Fruit fly (Drosophila melanogaster) whole organism, embryonic: ENCODE measurements around the gene Rgl.

Experiments used
- Awh ChIP-seq: fragments of 200-800 bp; sonication (Bioruptor generic); IDR thresholded peaks from 2 replicates; pipeline ENCODE4, ENCODE4 v1.3.6; 2022; ENCODE audit warnings: missing biosample characterization, missing genetic modification characterization
- Bdp1 ChIP-seq: fragments of 200-800 bp; sonication (Bioruptor generic); optimal IDR thresholded peaks from 3 replicates; lab custom pipeline; 2016; ENCODE audit warnings: missing biosample characterization, missing genetic modification characterization
- CG11695 ChIP-seq: fragments of 200-800 bp; sonication (Bioruptor generic); IDR thresholded peaks from 3 replicates; pipeline ENCODE4 v1.3.6; 2022; ENCODE audit warnings: missing biosample characterization, missing genetic modification characterization
- CG12391 ChIP-seq: fragments of 200-800 bp; sonication (Bioruptor generic); optimal IDR thresholded peaks from 3 replicates; lab custom pipeline; 2018; ENCODE audit warnings: missing biosample characterization, mild to moderate bottlenecking, missing genetic modification characterization, moderate library complexity
- CG12942 ChIP-seq: fragments of 200-800 bp; sonication (Bioruptor generic); optimal IDR thresholded peaks from 3 replicates; lab custom pipeline; 2016; ENCODE audit warnings: missing biosample characterization, missing genetic modification characterization
- CG1603 ChIP-seq: fragments of 200-800 bp; sonication (Bioruptor generic); optimal IDR thresholded peaks from 2 replicates; lab custom pipeline; 2019; ENCODE audit warnings: missing biosample characterization, mild to moderate bottlenecking, missing genetic modification characterization, moderate library complexity
- CG16815 ChIP-seq: fragments of 200-800 bp; sonication (Bioruptor generic); optimal IDR thresholded peaks from 3 replicates; lab custom pipeline; 2017; ENCODE audit warnings: missing biosample characterization, mild to moderate bottlenecking, missing genetic modification characterization
- CG18262 ChIP-seq: fragments of 200-800 bp; optimal IDR thresholded peaks from 3 replicates; lab custom pipeline; 2019; ENCODE audit warnings: missing biosample characterization, mild to moderate bottlenecking, missing genetic modification characterization, moderate library complexity
- CG18599 ChIP-seq: fragments of 200-800 bp; sonication (Bioruptor generic); optimal IDR thresholded peaks from 3 replicates; lab custom pipeline; 2017; ENCODE audit warnings: missing biosample characterization, missing genetic modification characterization, mild to moderate bottlenecking, moderate library complexity, missing genetic modification reagents
- CG4424 ChIP-seq: fragments of 200-800 bp; sonication (Bioruptor generic); optimal IDR thresholded peaks from 3 replicates; lab custom pipeline; 2016; ENCODE audit warnings: missing biosample characterization, missing genetic modification characterization
- CG4707 ChIP-seq: fragments of 200-800 bp; sonication (Bioruptor generic); optimal IDR thresholded peaks from 2 replicates; lab custom pipeline; 2018; ENCODE audit warnings: missing biosample characterization, mild to moderate bottlenecking, missing genetic modification characterization, moderate library complexity
- CG7357 ChIP-seq: fragments of 200-800 bp; sonication (Bioruptor generic); IDR thresholded peaks from 3 replicates; pipeline ENCODE4 v1.3.6; 2022; ENCODE audit warnings: missing biosample characterization, missing genetic modification characterization
- CG7839 ChIP-seq: fragments of 200-800 bp; sonication (Bioruptor generic); optimal IDR thresholded peaks from 3 replicates; lab custom pipeline; 2018; ENCODE audit warnings: missing biosample characterization, mild to moderate bottlenecking, missing genetic modification characterization, moderate library complexity
- CoRest ChIP-seq: fragments of 200-800 bp; sonication (Bioruptor generic); optimal IDR thresholded peaks from 3 replicates; lab custom pipeline; 2018; ENCODE audit warnings: missing biosample characterization, mild to moderate bottlenecking, missing genetic modification characterization, moderate library complexity
- D19B ChIP-seq: fragments of 200-800 bp; sonication (Bioruptor generic); optimal IDR thresholded peaks from 2 replicates; lab custom pipeline; 2017; ENCODE audit warnings: missing biosample characterization, mild to moderate bottlenecking, missing genetic modification characterization
- Deaf1 ChIP-seq: fragments of 200-800 bp; optimal IDR thresholded peaks from 3 replicates; lab custom pipeline; 2019; ENCODE audit warnings: missing biosample characterization, mild to moderate bottlenecking, missing genetic modification characterization, moderate library complexity
- Dip2 ChIP-seq: fragments of 200-800 bp; sonication (Bioruptor generic); IDR thresholded peaks from 2 replicates; pipeline ENCODE4 v1.3.6; 2022; ENCODE audit warnings: missing biosample characterization, missing genetic modification characterization
- Dref ChIP-seq: fragments of 200-800 bp; sonication (Bioruptor generic); IDR thresholded peaks from 2 replicates; pipeline ENCODE4 v1.3.6; 2022; ENCODE audit warnings: missing biosample characterization, missing genetic modification characterization
- E2f1 ChIP-seq: fragments of 200-800 bp; sonication (Bioruptor generic); IDR thresholded peaks from 2 replicates; pipeline ENCODE4 v1.3.6; 2022; ENCODE audit warnings: missing biosample characterization, missing genetic modification characterization
- HmgD ChIP-seq: fragments of 200-800 bp; sonication (Bioruptor generic); optimal IDR thresholded peaks from 3 replicates; lab custom pipeline; 2016; ENCODE audit warnings: missing biosample characterization, missing genetic modification characterization
- Hmx ChIP-seq: fragments of 200-800 bp; sonication (Bioruptor generic); optimal IDR thresholded peaks from 2 replicates; lab custom pipeline; 2016; ENCODE audit warnings: missing biosample characterization, missing genetic modification characterization
- Lim3 ChIP-seq: fragments of 200-800 bp; sonication (Bioruptor generic); IDR thresholded peaks from 2 replicates; pipeline ENCODE4 v1.3.6; 2022; ENCODE audit warnings: missing biosample characterization, missing genetic modification characterization
- Opbp ChIP-seq: fragments of 200-800 bp; sonication (Bioruptor generic); IDR thresholded peaks from 3 replicates; pipeline ENCODE4 v1.3.6; 2022; ENCODE audit warnings: missing biosample characterization, missing genetic modification characterization; ENCODE audit not compliant: partially characterized antibody
- Scr ChIP-seq: fragments of 200-800 bp; sonication (Bioruptor generic); IDR thresholded peaks from 2 replicates; pipeline ENCODE4 v1.3.6; 2022; ENCODE audit warnings: missing biosample characterization, missing genetic modification characterization; ENCODE audit not compliant: partially characterized antibody
- Sin3A ChIP-seq: fragments of >200 bp; optimal IDR thresholded peaks from 2 replicates; lab custom pipeline; 2018
- Tbp ChIP-seq: fragments of >200 bp; optimal IDR thresholded peaks from 2 replicates; lab custom pipeline; 2018; ENCODE audit warnings: missing biosample characterization, missing genetic modification characterization
- bowl ChIP-seq: fragments of 200-800 bp; sonication (Bioruptor generic); IDR thresholded peaks from 2 replicates; pipeline ENCODE4 v1.3.6; 2022; ENCODE audit warnings: missing biosample characterization, missing genetic modification characterization
- cato ChIP-seq: fragments of 200-800 bp; sonication (Bioruptor generic); optimal IDR thresholded peaks from 2 replicates; lab custom pipeline; 2016; ENCODE audit warnings: missing biosample characterization, missing genetic modification characterization, borderline replicate concordance
- cg ChIP-seq: fragments of 200-800 bp; sonication (Bioruptor generic); optimal IDR thresholded peaks from 3 replicates; lab custom pipeline; 2019; ENCODE audit warnings: missing biosample characterization, mild to moderate bottlenecking, missing genetic modification characterization, moderate library complexity
- chn ChIP-seq: fragments of 200-800 bp; sonication (Bioruptor generic); optimal IDR thresholded peaks from 2 replicates; lab custom pipeline; 2016; ENCODE audit warnings: missing biosample characterization, missing genetic modification characterization
- esg ChIP-seq: fragments of 200-800 bp; sonication (Bioruptor generic); conservative IDR thresholded peaks from 2 replicates; pipeline ENCODE4 v1.3.6; 2022; ENCODE audit warnings: missing biosample characterization, missing genetic modification characterization
- ewg ChIP-seq: fragments of 200-800 bp; sonication (Bioruptor generic); optimal IDR thresholded peaks from 3 replicates; lab custom pipeline; 2017; ENCODE audit warnings: mild to moderate bottlenecking, missing biosample characterization, missing genetic modification reagents, missing genetic modification characterization
- fd64A ChIP-seq: fragments of 200-800 bp; sonication (Bioruptor generic); optimal IDR thresholded peaks from 3 replicates; lab custom pipeline; 2018; ENCODE audit warnings: missing biosample characterization, mild to moderate bottlenecking, missing genetic modification characterization
- gt ChIP-seq: fragments of 200-800 bp; sonication (Bioruptor generic); IDR thresholded peaks from 2 replicates; pipeline ENCODE4 v1.3.6; 2022; ENCODE audit warnings: missing biosample characterization, missing genetic modification characterization
- h ChIP-seq: fragments of >200 bp; optimal IDR thresholded peaks from 2 replicates; lab custom pipeline; 2017
- her ChIP-seq: fragments of 200-800 bp; sonication (Bioruptor generic); optimal IDR thresholded peaks from 2 replicates; lab custom pipeline; 2016; ENCODE audit warnings: missing biosample characterization, missing genetic modification characterization
- hkb ChIP-seq, 2 experiments: fragments of 200-800 bp in 1 of 2; fragments of >200 bp in 1 of 2; sonication (Bioruptor generic) in 1 of 2; IDR thresholded peaks in 1 of 2; optimal IDR thresholded peaks in 1 of 2; 2 replicates each; pipeline versions ENCODE4 v1.3.6 to Lab custom; 2017 to 2022; ENCODE audit warnings: missing biosample characterization in 1 of 2, missing genetic modification characterization in 1 of 2
- ind ChIP-seq: fragments of 200-800 bp; sonication (Bioruptor generic); optimal IDR thresholded peaks from 3 replicates; lab custom pipeline; 2016; ENCODE audit warnings: missing biosample characterization, missing genetic modification characterization
- jumu ChIP-seq: fragments of 200-800 bp; sonication (Bioruptor generic); optimal IDR thresholded peaks from 3 replicates; lab custom pipeline; 2016; ENCODE audit warnings: missing biosample characterization, missing genetic modification characterization
- kah ChIP-seq: fragments of 200-800 bp; sonication (Bioruptor generic); optimal IDR thresholded peaks from 2 replicates; lab custom pipeline; 2018; ENCODE audit warnings: missing biosample characterization, mild to moderate bottlenecking, missing genetic modification characterization
- nerfin-1 ChIP-seq: fragments of 200-800 bp; sonication (Bioruptor generic); optimal IDR thresholded peaks from 3 replicates; lab custom pipeline; 2019; ENCODE audit warnings: missing biosample characterization, mild to moderate bottlenecking, missing genetic modification characterization, moderate library complexity
- repo ChIP-seq: fragments of 200-800 bp; sonication (Bioruptor generic); optimal IDR thresholded peaks from 2 replicates; lab custom pipeline; 2016; ENCODE audit warnings: missing biosample characterization, missing genetic modification characterization
- sc ChIP-seq, 3 experiments: fragments of >200 bp in 2 of 3; fragments of 200-800 bp in 1 of 3; sonication (Bioruptor generic) in 1 of 3; optimal IDR thresholded peaks; 2 replicates in 2 of 3; 3 replicates in 1 of 3; lab custom pipeline; 2017; ENCODE audit warnings: mild to moderate bottlenecking in 1 of 3, missing biosample characterization in 1 of 3, missing genetic modification characterization in 1 of 3, missing genetic modification reagents in 1 of 3
- sd ChIP-seq: fragments of 200-800 bp; sonication (Bioruptor generic); optimal IDR thresholded peaks from 3 replicates; lab custom pipeline; 2018; ENCODE audit warnings: missing biosample characterization, mild to moderate bottlenecking, missing genetic modification characterization, moderate library complexity
- slbo ChIP-seq: fragments of 200-800 bp; sonication (Bioruptor generic); IDR thresholded peaks from 2 replicates; pipeline ENCODE4 v1.3.6; 2022; ENCODE audit warnings: missing biosample characterization, missing genetic modification characterization
- stc ChIP-seq: fragments of 200-800 bp; sonication (Bioruptor generic); IDR thresholded peaks from 2 replicates; pipeline ENCODE4 v1.3.6; 2022; ENCODE audit warnings: missing biosample characterization, missing genetic modification characterization
- tgo ChIP-seq: fragments of 200-800 bp; sonication (Bioruptor generic); IDR thresholded peaks from 3 replicates; pipeline ENCODE4 v1.3.6; 2022; ENCODE audit warnings: missing biosample characterization, missing genetic modification characterization
- toy ChIP-seq: fragments of 200-800 bp; sonication (Bioruptor generic); IDR thresholded peaks from 2 replicates; pipeline ENCODE4 v1.3.6; 2022; ENCODE audit warnings: missing biosample characterization, missing genetic modification characterization
- tup ChIP-seq: fragments of 200-800 bp; sonication (Bioruptor generic); optimal IDR thresholded peaks from 2 replicates; lab custom pipeline; 2016; ENCODE audit warnings: missing biosample characterization, mild to moderate bottlenecking, missing genetic modification characterization, moderate library complexity
- unc-4 ChIP-seq: fragments of 200-800 bp; sonication (Bioruptor generic); IDR thresholded peaks from 2 replicates; pipeline ENCODE4 v1.3.6; 2022; ENCODE audit warnings: missing biosample characterization, missing genetic modification characterization; ENCODE audit not compliant: partially characterized antibody
- vvl ChIP-seq: fragments of 200-800 bp; sonication (Bioruptor generic); IDR thresholded peaks from 2 replicates; pipeline ENCODE4 v1.3.6; 2022; ENCODE audit warnings: missing biosample characterization, missing genetic modification characterization
- yki ChIP-seq: fragments of >200 bp; optimal IDR thresholded peaks from 3 replicates; lab custom pipeline; 2018

The Rgl gene

DNA sequence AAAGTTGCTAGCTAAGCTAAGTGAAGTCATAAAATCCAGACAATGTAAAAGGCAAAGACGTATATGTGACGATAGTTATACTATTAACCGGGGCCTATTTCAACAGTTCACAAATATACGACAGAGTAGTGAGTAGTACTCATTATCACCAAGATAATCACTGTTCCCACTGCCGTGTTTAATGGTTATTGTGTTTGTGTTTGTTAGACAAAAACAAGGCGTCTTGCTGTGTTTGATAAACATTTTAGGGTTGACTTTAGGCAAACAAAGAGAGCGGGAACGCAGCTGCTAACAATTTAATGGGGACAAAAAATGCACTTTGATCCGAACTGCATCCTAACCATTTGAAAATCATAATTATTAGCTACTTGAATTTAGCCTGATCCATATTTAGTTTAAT is 59.7 kb downstream of the Rgl start (continued):
- TF ChIP-seq CG12391 (tag; lab: Kevin White, UChicago) = peak; percentile 67
- TF ChIP-seq Sin3A (lab: Kevin White, UChicago) = no peak
- TF ChIP-seq toy = no peak
- peak; percentile 5 for TF ChIP-seq cg
- TF ChIP-seq Opbp (GFP tag; lab: Robert Waterston, UW) = no peak
- TF ChIP-seq nerfin-1 (tag; lab: Kevin White, UChicago) = no peak
- TF ChIP-seq ind (GFP tag; lab: Kevin White, UChicago) = no peak
- TF ChIP-seq HmgD (GFP tag; lab: Kevin White, UChicago) = no peak
- no peak for TF ChIP-seq tgo (GFP tag; lab: Robert Waterston, UW)
- TF ChIP-seq CG7839 (tag; lab: Kevin White, UChicago) = peak; percentile 59
- TF ChIP-seq ewg (GFP tag; lab: Kevin White, UChicago) = peak; percentile 61
- TF ChIP-seq kah = peak; percentile 62
- no peak for TF ChIP-seq Lim3 (GFP tag; lab: Robert Waterston, UW)
- TF ChIP-seq Dref (GFP tag; lab: Robert Waterston, UW) = no peak
- no peak for TF ChIP-seq Scr
- peak; percentile 2 for TF ChIP-seq Deaf1
- TF ChIP-seq bowl (GFP tag; lab: Robert Waterston, UW) = no peak
- TF ChIP-seq sc (optimal IDR thresholded peaks at IDR 0.05; lab: Kevin White, UChicago) = no peak
- peak; percentile 82 for TF ChIP-seq sc (GFP tag; optimal IDR thresholded peaks at IDR 0.05; lab: Kevin White, UChicago)
- TF ChIP-seq CG7357 = no peak
- TF ChIP-seq D19B (GFP tag; lab: Kevin White, UChicago) = no peak
- no peak for TF ChIP-seq chn (GFP tag; lab: Kevin White, UChicago)
- peak; percentile 56 for TF ChIP-seq tup (GFP tag; lab: Kevin White, UChicago)
- TF ChIP-seq CoRest (tag; lab: Kevin White, UChicago) = peak; percentile 76
- no peak for TF ChIP-seq Dip2 (GFP tag; lab: Robert Waterston, UW)
- TF ChIP-seq Awh = peak; percentile 58; the same call in 1 of the 2 replicates
- TF ChIP-seq CG16815 (GFP tag; lab: Kevin White, UChicago) = no peak
- no peak for TF ChIP-seq Tbp
- TF ChIP-seq hkb (optimal IDR thresholded peaks at IDR 0.05; lab: Kevin White, UChicago) = no peak
- peak; percentile 36; the same call in 1 of the 2 replicates for TF ChIP-seq hkb (GFP tag; IDR thresholded peaks at IDR 0.05; lab: Robert Waterston, UW)
- TF ChIP-seq Bdp1 (GFP tag; lab: Kevin White, UChicago) = peak; percentile 63
- TF ChIP-seq repo (GFP tag; lab: Kevin White, UChicago) = peak; percentile 8
- TF ChIP-seq CG4424 (GFP tag; lab: Kevin White, UChicago) = peak; percentile 64
- TF ChIP-seq Hmx (GFP tag; lab: Kevin White, UChicago) = no peak
- no peak for TF ChIP-seq h (lab: Kevin White, UChicago)
- TF ChIP-seq esg (GFP tag; lab: Robert Waterston, UW) = no peak
- TF ChIP-seq CG18599 (GFP tag; lab: Kevin White, UChicago) = peak; percentile 58
- peak; percentile 20; the same call in 1 of the 2 replicates for TF ChIP-seq stc (GFP tag; lab: Robert Waterston, UW)
- TF ChIP-seq slbo (GFP tag; lab: Robert Waterston, UW) = no peak
- no peak for TF ChIP-seq yki (lab: Kevin White, UChicago)
- TF ChIP-seq jumu (GFP tag; lab: Kevin White, UChicago) = no peak
- TF ChIP-seq cato (GFP tag; lab: Kevin White, UChicago) = peak; percentile 24
- TF ChIP-seq gt (GFP tag; lab: Robert Waterston, UW) = no peak
- TF ChIP-seq E2f1 (GFP tag; lab: Robert Waterston, UW) = no peak
- TF ChIP-seq her = peak; percentile 60
- peak; percentile 78 for TF ChIP-seq CG18262
- TF ChIP-seq vvl (GFP tag; lab: Robert Waterston, UW) = no peak
- TF ChIP-seq CG4707 (GFP tag; lab: Kevin White, UChicago) = peak; percentile 86
- TF ChIP-seq CG11695 (GFP tag; lab: Robert Waterston, UW) = peak; percentile 33; the same call in 1 of the 3 replicates
- peak; percentile 93 for TF ChIP-seq CG1603 (tag; lab: Kevin White, UChicago)
- peak; percentile 92 for TF ChIP-seq fd64A
- no peak for TF ChIP-seq unc-4 (GFP tag; lab: Robert Waterston, UW)
- peak; percentile 9 for TF ChIP-seq CG12942
- no peak for TF ChIP-seq sd (tag; lab: Kevin White, UChicago)
